Worm (Caenorhabditis elegans): Measurements from ENCODE around the gene tir-1.

- TF ChIP-seq pes-1 (GFP tag; IDR thresholded peaks at IDR 0.05) = no peak
- TF ChIP-seq tbx-11 (GFP tag; IDR thresholded peaks at IDR 0.05) = no peak
- no peak for TF ChIP-seq flt-1 (GFP tag; IDR thresholded peaks at IDR 0.05)
Observed at ce11 chrIII:3887586-3887985, 13.9 kb downstream of the tir-1 start.

Data from whole organism, early embryonic.